Fruit fly (Drosophila melanogaster): ENCODE results near the gene Btk.

The Btk gene

DNA sequence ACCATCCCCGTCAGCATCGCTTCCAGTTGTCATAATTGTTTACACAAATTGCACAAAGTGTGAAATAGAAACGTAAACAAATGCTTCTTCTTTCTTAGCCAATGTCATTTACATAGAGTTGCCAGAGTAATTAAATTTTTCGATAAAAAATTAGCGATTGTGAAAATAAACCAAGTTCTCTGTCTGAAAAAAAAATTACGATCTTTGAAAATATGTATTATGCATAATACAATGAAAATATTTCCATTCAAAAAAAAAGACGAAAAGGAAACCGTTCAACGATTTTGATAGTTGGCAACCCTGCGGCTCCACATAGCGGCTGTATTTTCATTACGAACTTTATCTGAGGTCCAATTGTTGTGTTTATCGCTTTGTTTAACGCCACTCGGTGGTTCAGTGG lies 10.2 kb upstream of the Btk start, which contains the start of the genes CG7810 and CG7806 (continued):
- no peak for TF ChIP-seq lab (GFP tag; optimal IDR thresholded peaks at IDR 0.05)
- TF ChIP-seq wdn (GFP tag; IDR thresholded peaks at IDR 0.05), result peak; percentile 86
- peak; percentile 86 for TF ChIP-seq CG2875 (GFP tag; optimal IDR thresholded peaks at IDR 0.05)
- TF ChIP-seq CG10267 (tag; optimal IDR thresholded peaks at IDR 0.05), result peak; percentile 87
- peak; percentile 89 for TF ChIP-seq fd96Cb (tag; optimal IDR thresholded peaks at IDR 0.05)
- TF ChIP-seq gfzf (GFP tag; optimal IDR thresholded peaks at IDR 0.05), result peak; percentile 39
- no peak for TF ChIP-seq pita (GFP tag; optimal IDR thresholded peaks at IDR 0.05)
- TF ChIP-seq CG7987 (GFP tag; optimal IDR thresholded peaks at IDR 0.05), result peak; percentile 40
- TF ChIP-seq gt (GFP tag; IDR thresholded peaks at IDR 0.05), result peak; percentile 10; the same call in 1 of the 2 replicates
- peak; percentile 83 for TF ChIP-seq ems (GFP tag; optimal IDR thresholded peaks at IDR 0.05)
- peak; percentile 72 for TF ChIP-seq CG3163 (GFP tag; optimal IDR thresholded peaks at IDR 0.05)
- TF ChIP-seq vnd (GFP tag; IDR thresholded peaks at IDR 0.05; ENCODE audit: partially characterized antibody), result 0 out of 3 replicates have a peak, but pooled peaks have one; percentile 17
- peak; percentile 49 for TF ChIP-seq CTCF (GFP tag; optimal IDR thresholded peaks at IDR 0.05)
- TF ChIP-seq Oaz (GFP tag; IDR thresholded peaks at IDR 0.05), result peak; percentile 71
- peak; percentile 80 for TF ChIP-seq HHEX (GFP tag; optimal IDR thresholded peaks at IDR 0.05)
- peak; percentile 87 for TF ChIP-seq CG3838 (GFP tag; optimal IDR thresholded peaks at IDR 0.05)
- TF ChIP-seq CG8944 (GFP tag; optimal IDR thresholded peaks at IDR 0.05), result peak; percentile 84
- TF ChIP-seq Elba2 (GFP tag; optimal IDR thresholded peaks at IDR 0.05), result peak; percentile 56
- TF ChIP-seq knrl (GFP tag; IDR thresholded peaks at IDR 0.05; ENCODE audit: partially characterized antibody), result peak; percentile 45; the same call in 2 of the 3 replicates
- peak; percentile 60 for TF ChIP-seq wek (GFP tag; optimal IDR thresholded peaks at IDR 0.05)
- TF ChIP-seq sna (GFP tag; IDR thresholded peaks at IDR 0.05; ENCODE audit: partially characterized antibody), result 0 out of 2 replicates have a peak, but pooled peaks have one; percentile 35
- peak; percentile 88 for TF ChIP-seq vfl (GFP tag; optimal IDR thresholded peaks at IDR 0.05)
- peak; percentile 85 for TF ChIP-seq E2f1 (GFP tag; IDR thresholded peaks at IDR 0.05)
- no peak for TF ChIP-seq zen2 (GFP tag; IDR thresholded peaks at IDR 0.05; ENCODE audit: partially characterized antibody)
- TF ChIP-seq YL-1 (GFP tag; optimal IDR thresholded peaks at IDR 0.05), result peak; percentile 91
- TF ChIP-seq Blimp-1 (GFP tag; optimal IDR thresholded peaks at IDR 0.05), result peak; percentile 89
- TF ChIP-seq CG2202 (tag; optimal IDR thresholded peaks at IDR 0.05), result peak; percentile 87
- TF ChIP-seq Ada2b (GFP tag; IDR thresholded peaks at IDR 0.05), result peak; percentile 86
- TF ChIP-seq CG1024 (GFP tag; IDR thresholded peaks at IDR 0.05), result peak; percentile 86
- TF ChIP-seq CG10959 (GFP tag; IDR thresholded peaks at IDR 0.05), result peak; percentile 82
- no peak for TF ChIP-seq bbx (GFP tag; IDR thresholded peaks at IDR 0.05; ENCODE audit: partially characterized antibody)
- peak; percentile 88 for TF ChIP-seq otp (GFP tag; IDR thresholded peaks at IDR 0.05)
- peak; percentile 70 for TF ChIP-seq CG10321 (GFP tag; IDR thresholded peaks at IDR 0.05)
- peak; percentile 80 for TF ChIP-seq CG1233 (GFP tag; optimal IDR thresholded peaks at IDR 0.05)
- TF ChIP-seq CG17385 (GFP tag; optimal IDR thresholded peaks at IDR 0.05), result peak; percentile 99
- TF ChIP-seq caup (GFP tag; optimal IDR thresholded peaks at IDR 0.05; ENCODE audit: severe bottlenecking), result peak; percentile 83
- TF ChIP-seq ash1 (GFP tag; optimal IDR thresholded peaks at IDR 0.05), result no peak
- peak; percentile 75 for TF ChIP-seq repo (GFP tag; optimal IDR thresholded peaks at IDR 0.05)
- peak in 1 of 2 experiments; percentile 88 for TF ChIP-seq Eip74EF (GFP tag; optimal IDR thresholded peaks at IDR 0.05)
- TF ChIP-seq CG13894 (tag; optimal IDR thresholded peaks at IDR 0.05), result peak; percentile 80
- peak; percentile 61; the same call in 2 of the 4 replicates for TF ChIP-seq Dll (GFP tag; IDR thresholded peaks at IDR 0.05; ENCODE audit: partially characterized antibody)
- TF ChIP-seq CG4404 (GFP tag; IDR thresholded peaks at IDR 0.05), result peak; percentile 60
- peak; percentile 84 for TF ChIP-seq lbe (GFP tag; optimal IDR thresholded peaks at IDR 0.05)
- peak; percentile 89 for TF ChIP-seq CG7556 (GFP tag; optimal IDR thresholded peaks at IDR 0.05)
- peak; percentile 89 for TF ChIP-seq CG12299 (tag; optimal IDR thresholded peaks at IDR 0.05)
- TF ChIP-seq CG2120 (GFP tag; optimal IDR thresholded peaks at IDR 0.05), result peak; percentile 95
- TF ChIP-seq CG42726 (GFP tag; IDR thresholded peaks at IDR 0.05; ENCODE audit: partially characterized antibody), result no peak
- peak; percentile 82 for TF ChIP-seq CG11560 (tag; IDR thresholded peaks at IDR 0.05)
- peak; percentile 88 for TF ChIP-seq mam (GFP tag; optimal IDR thresholded peaks at IDR 0.05)

Data from whole organism, embryonic.